Fruit fly (Drosophila melanogaster): ENCODE measurements around the gene Poxm.

Poxm gene

DNA sequence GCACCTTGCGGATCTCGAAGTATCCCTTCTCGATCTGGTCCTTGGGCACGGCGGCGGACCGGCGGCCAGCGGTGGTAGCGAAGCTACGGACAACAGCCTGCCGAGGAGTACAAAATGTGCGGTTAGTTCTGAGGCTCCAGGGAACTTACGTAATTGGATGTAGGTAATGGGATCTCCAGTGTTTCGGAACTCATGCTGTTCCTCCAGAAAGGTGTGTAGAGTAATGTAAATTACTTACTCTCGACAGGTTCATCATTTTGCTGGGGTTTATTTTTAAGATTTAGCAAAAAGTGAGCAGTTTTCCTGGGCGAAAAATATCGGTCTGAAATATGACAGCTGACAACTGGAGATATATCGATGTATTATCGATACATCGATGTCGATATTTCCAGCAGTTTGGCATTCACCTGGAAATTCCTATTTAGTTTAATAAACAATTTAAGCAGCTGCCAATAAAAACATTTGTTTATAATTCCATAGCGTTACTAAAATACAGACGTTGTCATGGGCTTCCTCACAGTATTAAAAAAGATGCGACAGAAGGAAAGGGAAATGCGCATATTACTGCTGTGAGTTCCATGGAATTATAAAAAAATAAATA is 7.2 kb upstream of the Poxm start, which contains the start of the genes COX7A and Arl2 (continued):
- TF ChIP-seq H2.0 (GFP tag; IDR thresholded peaks at IDR 0.05) (no peak), cad (GFP tag; optimal IDR thresholded peaks at IDR 0.05) (no peak), Dll (GFP tag; IDR thresholded peaks at IDR 0.05; ENCODE audit: partially characterized antibody) (peak; percentile 94), CG15601 (tag; optimal IDR thresholded peaks at IDR 0.05) (no peak), C15 (GFP tag; IDR thresholded peaks at IDR 0.05) (no peak), gfzf (GFP tag; optimal IDR thresholded peaks at IDR 0.05) (peak; percentile 42), CG6791 (GFP tag; IDR thresholded peaks at IDR 0.05; ENCODE audit: partially characterized antibody) (peak; percentile 94), E2f1 (GFP tag; IDR thresholded peaks at IDR 0.05) (0 out of 2 replicates have a peak, but pooled peaks have one; percentile 17), bigmax (GFP tag; optimal IDR thresholded peaks at IDR 0.05) (peak; percentile 26), Tbp (GFP tag; optimal IDR thresholded peaks at IDR 0.05) (no peak), Neu2 (GFP tag; optimal IDR thresholded peaks at IDR 0.05; ENCODE audit: borderline replicate concordance) (no peak), zen2 (GFP tag; IDR thresholded peaks at IDR 0.05; ENCODE audit: partially characterized antibody) (peak; percentile 95), croc (GFP tag; conservative IDR thresholded peaks at IDR 0.05) (no peak), CG8924 (tag; optimal IDR thresholded peaks at IDR 0.05) (peak; percentile 77), onecut (GFP tag; IDR thresholded peaks at IDR 0.05) (0 out of 2 replicates have a peak, but pooled peaks have one; percentile 10), Myb (GFP tag; optimal IDR thresholded peaks at IDR 0.05) (peak; percentile 1), CG1529 (GFP tag; optimal IDR thresholded peaks at IDR 0.05) (no peak), CG31365 (tag; optimal IDR thresholded peaks at IDR 0.05) (peak; percentile 8), NFAT (GFP tag; IDR thresholded peaks at IDR 0.05) (no peak), Sin3A (optimal IDR thresholded peaks at IDR 0.05) (peak; percentile 30), dpn (GFP tag; optimal IDR thresholded peaks at IDR 0.05) (no peak), CG34422 (GFP tag; IDR thresholded peaks at IDR 0.05) (no peak), CG10147 (GFP tag; optimal IDR thresholded peaks at IDR 0.05) (peak; percentile 27), az2 (GFP tag; optimal IDR thresholded peaks at IDR 0.05) (no peak), Meics (GFP tag; optimal IDR thresholded peaks at IDR 0.05) (peak; percentile 9), dm (GFP tag; optimal IDR thresholded peaks at IDR 0.05) (peak; percentile 23), CG13287 (GFP tag; IDR thresholded peaks at IDR 0.05; ENCODE audit: partially characterized antibody) (peak; percentile 96), CG2120 (GFP tag; optimal IDR thresholded peaks at IDR 0.05) (peak; percentile 11), row (GFP tag; IDR thresholded peaks at IDR 0.05) (peak; percentile 43; the same call in 2 of the 3 replicates), CG2129 (GFP tag; IDR thresholded peaks at IDR 0.05; ENCODE audit: partially characterized antibody) (peak; percentile 94), mld (GFP tag; IDR thresholded peaks at IDR 0.05; ENCODE audit: partially characterized antibody) (peak; percentile 93), jigr1 (GFP tag; IDR thresholded peaks at IDR 0.05) (peak; percentile 27; the same call in 1 of the 3 replicates), pros (GFP tag; optimal IDR thresholded peaks at IDR 0.05) (no peak), hb (GFP tag; IDR thresholded peaks at IDR 0.05; ENCODE audit: partially characterized antibody) (peak; percentile 89), CG30020 (tag; optimal IDR thresholded peaks at IDR 0.05) (peak; percentile 42), CG32532 (GFP tag; IDR thresholded peaks at IDR 0.05) (peak; percentile 47; the same call in 1 of the 2 replicates), ato (GFP tag; IDR thresholded peaks at IDR 0.05; ENCODE audit: partially characterized antibody) (peak; percentile 96), CG10267 (tag; optimal IDR thresholded peaks at IDR 0.05) (peak; percentile 22), hkb (optimal IDR thresholded peaks at IDR 0.05) (no peak), hkb (GFP tag; IDR thresholded peaks at IDR 0.05) (no peak), CG2116 (GFP tag; optimal IDR thresholded peaks at IDR 0.05) (peak; percentile 65), CG17829 (tag; optimal IDR thresholded peaks at IDR 0.05) (peak; percentile 22), Lim3 (GFP tag; IDR thresholded peaks at IDR 0.05) (no peak), Scr (GFP tag; IDR thresholded peaks at IDR 0.05; ENCODE audit: partially characterized antibody) (peak; percentile 93), CG3995 (GFP tag; optimal IDR thresholded peaks at IDR 0.05) (peak; percentile 18), inv (GFP tag; IDR thresholded peaks at IDR 0.05; ENCODE audit: partially characterized antibody) (peak; percentile 90), CG42726 (GFP tag; IDR thresholded peaks at IDR 0.05; ENCODE audit: partially characterized antibody) (peak; percentile 87; the same call in 1 of the 2 replicates), HmgZ (tag; optimal IDR thresholded peaks at IDR 0.05) (peak; percentile 65), pb (GFP tag; optimal IDR thresholded peaks at IDR 0.05) (no peak), CG17912 (GFP tag; optimal IDR thresholded peaks at IDR 0.05) (no peak)
